Fruit fly (Drosophila melanogaster) whole organism, embryonic: ENCODE data around the gene CG14194.

ENCODE experiments used
- Abd-B ChIP-seq: fragments of 200-800 bp; sonication (Bioruptor generic); optimal IDR thresholded peaks from 2 replicates; lab custom pipeline; 2018; ENCODE audit warnings: missing biosample characterization, mild to moderate bottlenecking, missing genetic modification characterization, moderate library complexity
- Ada2b ChIP-seq: fragments of 200-800 bp; sonication (Bioruptor generic); IDR thresholded peaks from 2 replicates; pipeline ENCODE4 v1.3.6; 2022; ENCODE audit warnings: missing biosample characterization, missing genetic modification characterization
- B-H2 ChIP-seq: fragments of 200-800 bp; sonication (Bioruptor generic); optimal IDR thresholded peaks from 2 replicates; lab custom pipeline; 2018; ENCODE audit warnings: missing biosample characterization, mild to moderate bottlenecking, missing genetic modification characterization
- Bgb ChIP-seq: fragments of 200-800 bp; sonication (Bioruptor generic); IDR thresholded peaks from 2 replicates; pipeline ENCODE4 v1.3.6; 2022; ENCODE audit warnings: missing biosample characterization, missing genetic modification characterization; ENCODE audit not compliant: partially characterized antibody
- Bteb2 ChIP-seq: fragments of 200-800 bp; sonication (Bioruptor generic); optimal IDR thresholded peaks from 2 replicates; lab custom pipeline; 2016; ENCODE audit warnings: missing biosample characterization, missing genetic modification characterization
- CG11560 ChIP-seq: fragments of 200-800 bp; sonication (Bioruptor generic); IDR thresholded peaks from 3 replicates; pipeline ENCODE4 v1.3.6; 2022; ENCODE audit warnings: missing biosample characterization, missing genetic modification characterization
- CG12299 ChIP-seq: fragments of 200-800 bp; sonication (Bioruptor generic); optimal IDR thresholded peaks from 2 replicates; lab custom pipeline; 2018; ENCODE audit warnings: missing biosample characterization, mild to moderate bottlenecking, missing genetic modification characterization
- CG13287 ChIP-seq: fragments of 200-800 bp; sonication (Bioruptor generic); IDR thresholded peaks from 2 replicates; pipeline ENCODE4 v1.3.6; 2022; ENCODE audit warnings: missing biosample characterization, missing genetic modification characterization; ENCODE audit not compliant: partially characterized antibody
- CG1603 ChIP-seq: fragments of 200-800 bp; sonication (Bioruptor generic); optimal IDR thresholded peaks from 2 replicates; lab custom pipeline; 2019; ENCODE audit warnings: missing biosample characterization, mild to moderate bottlenecking, missing genetic modification characterization, moderate library complexity
- CG17912 ChIP-seq: fragments of 200-800 bp; sonication (Bioruptor generic); optimal IDR thresholded peaks from 2 replicates; lab custom pipeline; 2018; ENCODE audit warnings: missing biosample characterization, mild to moderate bottlenecking, missing genetic modification characterization
- CG18619 ChIP-seq: fragments of 200-800 bp; sonication (Bioruptor generic); optimal IDR thresholded peaks from 3 replicates; lab custom pipeline; 2017; ENCODE audit warnings: missing biosample characterization, mild to moderate bottlenecking, missing genetic modification characterization
- CG2120 ChIP-seq: fragments of 200-800 bp; sonication (Bioruptor generic); optimal IDR thresholded peaks from 3 replicates; lab custom pipeline; 2016; ENCODE audit warnings: missing biosample characterization, missing genetic modification characterization
- CG43689 ChIP-seq: fragments of 200-800 bp; sonication (Bioruptor generic); IDR thresholded peaks from 2 replicates; pipeline ENCODE4 v1.3.6; 2022; ENCODE audit warnings: missing biosample characterization, missing genetic modification characterization
- CG6813 ChIP-seq: fragments of 200-800 bp; sonication (Bioruptor generic); optimal IDR thresholded peaks from 2 replicates; lab custom pipeline; 2017; ENCODE audit warnings: missing biosample characterization, missing genetic modification characterization, mild to moderate bottlenecking, moderate library complexity, missing genetic modification reagents
- CG8089 ChIP-seq: fragments of 200-800 bp; sonication (Bioruptor generic); optimal IDR thresholded peaks from 3 replicates; lab custom pipeline; 2016; ENCODE audit warnings: missing biosample characterization, missing genetic modification characterization
- CG8478 ChIP-seq: fragments of >200 bp; optimal IDR thresholded peaks from 2 replicates; lab custom pipeline; 2018
- CG8944 ChIP-seq: fragments of 200-800 bp; sonication (Bioruptor generic); optimal IDR thresholded peaks from 3 replicates; lab custom pipeline; 2016; ENCODE audit warnings: missing biosample characterization, missing genetic modification characterization
- CG9609 ChIP-seq: fragments of 200-800 bp; sonication (Bioruptor generic); optimal IDR thresholded peaks from 3 replicates; lab custom pipeline; 2016; ENCODE audit warnings: missing biosample characterization, missing genetic modification characterization
- CrebB ChIP-seq: fragments of 200-800 bp; sonication (Bioruptor generic); optimal IDR thresholded peaks from 3 replicates; lab custom pipeline; 2018; ENCODE audit warnings: missing biosample characterization, mild to moderate bottlenecking, missing genetic modification characterization
- Dad ChIP-seq: fragments of 200-800 bp; sonication (Bioruptor generic); optimal IDR thresholded peaks from 3 replicates; lab custom pipeline; 2016; ENCODE audit warnings: missing biosample characterization, missing genetic modification characterization
- Dp ChIP-seq: fragments of 200-800 bp; sonication (Bioruptor generic); optimal IDR thresholded peaks from 2 replicates; lab custom pipeline; 2018; ENCODE audit warnings: missing biosample characterization, mild to moderate bottlenecking, missing genetic modification characterization, moderate library complexity
- Hmr ChIP-seq: fragments of 200-800 bp; sonication (Bioruptor generic); optimal IDR thresholded peaks from 3 replicates; lab custom pipeline; 2017; ENCODE audit warnings: mild to moderate bottlenecking, missing biosample characterization, missing genetic modification reagents, missing genetic modification characterization
- Hr3 ChIP-seq: fragments of 200-800 bp; sonication (Bioruptor generic); optimal IDR thresholded peaks from 3 replicates; lab custom pipeline; 2016; ENCODE audit warnings: missing biosample characterization, missing genetic modification characterization
- Mad ChIP-seq: fragments of 200-800 bp; sonication (Bioruptor generic); optimal IDR thresholded peaks from 2 replicates; lab custom pipeline; 2016; ENCODE audit warnings: missing biosample characterization, missing genetic modification characterization
- Mes4 ChIP-seq: fragments of 200-800 bp; sonication (Bioruptor generic); optimal IDR thresholded peaks from 2 replicates; lab custom pipeline; 2016; ENCODE audit warnings: missing biosample characterization, missing genetic modification characterization
- NFAT ChIP-seq: fragments of 200-800 bp; sonication (Bioruptor generic); IDR thresholded peaks from 2 replicates; pipeline ENCODE4 v1.3.6; 2022; ENCODE audit warnings: missing biosample characterization, missing genetic modification characterization
- NK7.1 ChIP-seq: fragments of 200-800 bp; sonication (Bioruptor generic); optimal IDR thresholded peaks from 3 replicates; lab custom pipeline; 2016; ENCODE audit warnings: missing biosample characterization, missing genetic modification characterization
- Nf-YC ChIP-seq: fragments of 200-800 bp; optimal IDR thresholded peaks from 3 replicates; lab custom pipeline; 2019; ENCODE audit warnings: missing biosample characterization, mild to moderate bottlenecking, missing genetic modification characterization, moderate library complexity
- Opbp ChIP-seq: fragments of 200-800 bp; sonication (Bioruptor generic); IDR thresholded peaks from 3 replicates; pipeline ENCODE4 v1.3.6; 2022; ENCODE audit warnings: missing biosample characterization, missing genetic modification characterization; ENCODE audit not compliant: partially characterized antibody
- Stat92E ChIP-seq, 3 experiments: fragments of >200 bp in 2 of 3; fragments of 200-800 bp in 1 of 3; sonication (Bioruptor generic) in 1 of 3; optimal IDR thresholded peaks; 2 replicates each; lab custom pipeline; 2017 to 2019; ENCODE audit warnings: missing biosample characterization in 3 of 3, missing genetic modification characterization in 3 of 3, mild to moderate bottlenecking in 1 of 3, moderate library complexity in 1 of 3
- Taf1 ChIP-seq: fragments of 200-800 bp; sonication (Bioruptor generic); IDR thresholded peaks from 2 replicates; pipeline ENCODE4 v1.3.6; 2022; ENCODE audit warnings: missing biosample characterization, missing genetic modification characterization
- Tbp ChIP-seq: fragments of >200 bp; optimal IDR thresholded peaks from 2 replicates; lab custom pipeline; 2018; ENCODE audit warnings: missing biosample characterization, missing genetic modification characterization
- Xbp1 ChIP-seq: fragments of 200-800 bp; sonication (Bioruptor generic); optimal IDR thresholded peaks from 3 replicates; lab custom pipeline; 2016; ENCODE audit warnings: missing biosample characterization, mild to moderate bottlenecking, missing genetic modification characterization
- ab ChIP-seq: fragments of 200-800 bp; sonication (Bioruptor generic); optimal IDR thresholded peaks from 2 replicates; lab custom pipeline; 2016; ENCODE audit warnings: missing biosample characterization, missing genetic modification characterization
- emc ChIP-seq: fragments of 200-800 bp; sonication (Bioruptor generic); optimal IDR thresholded peaks from 2 replicates; lab custom pipeline; 2016; ENCODE audit warnings: missing biosample characterization, missing genetic modification characterization
- fd3F ChIP-seq: fragments of 200-800 bp; sonication (Bioruptor generic); optimal IDR thresholded peaks from 2 replicates; lab custom pipeline; 2018; ENCODE audit warnings: missing biosample characterization, mild to moderate bottlenecking, missing genetic modification characterization, moderate library complexity
- ftz-f1 ChIP-seq: fragments of 200-800 bp; sonication (Bioruptor generic); optimal IDR thresholded peaks from 2 replicates; lab custom pipeline; 2016; ENCODE audit warnings: missing biosample characterization, missing genetic modification characterization
- fu2 ChIP-seq: fragments of 200-800 bp; sonication (Bioruptor generic); optimal IDR thresholded peaks from 2 replicates; lab custom pipeline; 2016; ENCODE audit warnings: missing biosample characterization, missing genetic modification characterization
- gsb ChIP-seq: fragments of 200-800 bp; sonication (Bioruptor generic); IDR thresholded peaks from 2 replicates; pipeline ENCODE4 v1.3.6; 2022; ENCODE audit warnings: missing biosample characterization, missing genetic modification characterization
- jumu ChIP-seq: fragments of 200-800 bp; sonication (Bioruptor generic); optimal IDR thresholded peaks from 3 replicates; lab custom pipeline; 2016; ENCODE audit warnings: missing biosample characterization, missing genetic modification characterization
- kni ChIP-seq: fragments of 200-800 bp; sonication (Bioruptor generic); optimal IDR thresholded peaks from 3 replicates; lab custom pipeline; 2017; ENCODE audit warnings: mild to moderate bottlenecking, missing biosample characterization, missing genetic modification reagents, missing genetic modification characterization
- lola ChIP-seq, 3 experiments: fragments of >200 bp in 2 of 3; fragments of 200-800 bp in 1 of 3; sonication (Bioruptor generic) in 1 of 3; optimal IDR thresholded peaks; 2 replicates each; lab custom pipeline; 2017 to 2019; ENCODE audit warnings: missing biosample characterization in 3 of 3, missing genetic modification characterization in 3 of 3, mild to moderate bottlenecking in 1 of 3, moderate library complexity in 1 of 3
- nerfin-1 ChIP-seq: fragments of 200-800 bp; sonication (Bioruptor generic); optimal IDR thresholded peaks from 3 replicates; lab custom pipeline; 2019; ENCODE audit warnings: missing biosample characterization, mild to moderate bottlenecking, missing genetic modification characterization, moderate library complexity
- org-1 ChIP-seq: fragments of 200-800 bp; sonication (Bioruptor generic); optimal IDR thresholded peaks from 2 replicates; lab custom pipeline; 2017; ENCODE audit warnings: missing biosample characterization, missing genetic modification characterization
- psq ChIP-seq: fragments of 200-800 bp; sonication (Bioruptor generic); optimal IDR thresholded peaks from 2 replicates; lab custom pipeline; 2017; ENCODE audit warnings: missing biosample characterization, missing genetic modification characterization
- sima ChIP-seq: fragments of 200-800 bp; sonication (Bioruptor generic); optimal IDR thresholded peaks from 2 replicates; lab custom pipeline; 2016; ENCODE audit warnings: missing biosample characterization, missing genetic modification characterization
- sob ChIP-seq: fragments of 200-800 bp; sonication (Bioruptor generic); IDR thresholded peaks from 2 replicates; pipeline ENCODE4 v1.3.6; 2022; ENCODE audit warnings: missing biosample characterization, missing genetic modification characterization
- stc ChIP-seq: fragments of 200-800 bp; sonication (Bioruptor generic); IDR thresholded peaks from 2 replicates; pipeline ENCODE4 v1.3.6; 2022; ENCODE audit warnings: missing biosample characterization, missing genetic modification characterization
- trem ChIP-seq: fragments of 200-800 bp; optimal IDR thresholded peaks from 3 replicates; lab custom pipeline; 2019; ENCODE audit warnings: missing biosample characterization, mild to moderate bottlenecking, missing genetic modification characterization, moderate library complexity
- unpg ChIP-seq: fragments of 200-800 bp; sonication (Bioruptor generic); optimal IDR thresholded peaks from 3 replicates; lab custom pipeline; 2018; ENCODE audit warnings: missing biosample characterization, mild to moderate bottlenecking, missing genetic modification characterization, moderate library complexity
- usp ChIP-seq: fragments of >200 bp; optimal IDR thresholded peaks from 2 replicates; lab custom pipeline; 2017; ENCODE audit warnings: missing biosample characterization, missing genetic modification characterization
- zen ChIP-seq: fragments of 200-800 bp; sonication (Bioruptor generic); optimal IDR thresholded peaks from 3 replicates; lab custom pipeline; 2018; ENCODE audit warnings: missing biosample characterization, mild to moderate bottlenecking, missing genetic modification characterization, moderate library complexity

Gene CG14194

DNA sequence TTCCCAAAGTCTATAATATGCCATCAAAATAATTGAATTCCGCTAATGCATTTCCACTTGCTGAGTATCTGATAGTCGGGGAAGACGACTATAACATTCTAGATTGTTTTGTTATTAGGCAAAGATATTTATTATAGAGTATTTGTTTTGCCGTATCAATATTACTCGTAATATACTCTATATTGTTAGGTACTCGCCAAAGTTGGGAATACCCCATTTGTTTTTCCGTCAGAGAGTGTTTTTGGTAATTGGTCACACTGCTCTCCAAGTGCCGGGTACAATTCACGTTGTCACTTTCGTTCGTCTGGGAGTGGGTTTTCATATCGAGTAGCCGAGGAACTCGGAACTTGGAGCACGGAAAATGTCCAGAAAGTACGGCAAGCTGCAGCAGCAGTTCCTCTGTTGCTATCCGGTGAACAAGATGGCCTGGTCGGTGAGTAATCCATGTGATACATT is 50.1 kb downstream of the CG14194 start, which contains the start of gene CG7889 (continued):
- TF ChIP-seq Stat92E (GFP tag; optimal IDR thresholded peaks at IDR 0.05; lab: Kevin White, UChicago) (no peak), Opbp (no peak), CG1603 (peak; percentile 64), lola (GFP tag; optimal IDR thresholded peaks at IDR 0.05; lab: Kevin White, UChicago) (no peak), CG17912 (GFP tag; lab: Kevin White, UChicago) (no peak), Bgb (GFP tag; lab: Robert Waterston, UW) (no peak), gsb (GFP tag; lab: Robert Waterston, UW) (no peak), CG8089 (GFP tag; lab: Kevin White, UChicago) (no peak), CG8478 (lab: Kevin White, UChicago) (no peak), NK7.1 (GFP tag; lab: Kevin White, UChicago) (no peak), Bteb2 (no peak), zen (tag; lab: Kevin White, UChicago) (peak; percentile 13), Mes4 (GFP tag; lab: Kevin White, UChicago) (no peak), Tbp (GFP tag; lab: Kevin White, UChicago) (no peak), CG2120 (GFP tag; lab: Kevin White, UChicago) (peak; percentile 27), usp (GFP tag; lab: Kevin White, UChicago) (no peak), CG8944 (GFP tag; lab: Kevin White, UChicago) (no peak), sima (GFP tag; lab: Kevin White, UChicago) (no peak), trem (peak; percentile 7), Xbp1 (no peak), stc (GFP tag; lab: Robert Waterston, UW) (no peak), Hr3 (GFP tag; lab: Kevin White, UChicago) (no peak), NFAT (no peak), jumu (peak; percentile 15), CG43689 (GFP tag; lab: Robert Waterston, UW) (no peak), fd3F (GFP tag; lab: Kevin White, UChicago) (no peak), CG12299 (tag; lab: Kevin White, UChicago) (no peak), Ada2b (GFP tag; lab: Robert Waterston, UW) (no peak), Dp (no peak), CG6813 (GFP tag; lab: Kevin White, UChicago) (no peak), org-1 (GFP tag; lab: Kevin White, UChicago) (no peak), kni (GFP tag; lab: Kevin White, UChicago) (no peak), CG18619 (GFP tag; lab: Kevin White, UChicago) (no peak), Abd-B (peak; percentile 2), nerfin-1 (tag; lab: Kevin White, UChicago) (no peak), CG11560 (tag; lab: Robert Waterston, UW) (no peak), psq (GFP tag; lab: Kevin White, UChicago) (no peak), CG9609 (GFP tag; lab: Kevin White, UChicago) (peak; percentile 8), sob (GFP tag; lab: Robert Waterston, UW) (peak; percentile 34; the same call in 1 of the 2 replicates), Hmr (GFP tag; lab: Kevin White, UChicago) (no peak), B-H2 (peak; percentile 7), ftz-f1 (GFP tag; lab: Kevin White, UChicago) (no peak), fu2 (no peak), emc (GFP tag; lab: Kevin White, UChicago) (no peak), CG13287 (GFP tag; lab: Robert Waterston, UW) (peak; percentile 11; the same call in 1 of the 2 replicates), Dad (no peak), unpg (no peak), Nf-YC (tag; lab: Kevin White, UChicago) (peak; percentile 25), ab (GFP tag; lab: Kevin White, UChicago) (no peak), Mad (GFP tag; lab: Kevin White, UChicago) (no peak), CrebB (tag; lab: Kevin White, UChicago) (no peak), Taf1 (GFP tag; lab: Robert Waterston, UW) (peak; percentile 18; the same call in 1 of the 2 replicates)
